Worm (Caenorhabditis elegans) whole organism, L3 larva: ENCODE measurements around the gene spp-26.

Experiments used
- elt-1 ChIP-seq: fragments of 150-350 bp; optimal IDR thresholded peaks from 2 replicates; lab custom pipeline; 2014; ENCODE audit warnings: missing biosample characterization, missing genetic modification characterization
- nhr-12 ChIP-seq: fragments of 150-350 bp; optimal IDR thresholded peaks from 2 replicates; lab custom pipeline; 2014; ENCODE audit warnings: missing biosample characterization, missing genetic modification characterization
- nhr-237 ChIP-seq: fragments of 150-350 bp; optimal IDR thresholded peaks from 2 replicates; lab custom pipeline; 2014; ENCODE audit warnings: missing biosample characterization, missing genetic modification characterization
- pqm-1 ChIP-seq: fragments of 150-350 bp; optimal IDR thresholded peaks from 2 replicates; lab custom pipeline; 2017; ENCODE audit warnings: missing biosample characterization, missing genetic modification characterization, inconsistent platforms
- sea-2 ChIP-seq: fragments of 150-350 bp; sonication (generic microtip); optimal IDR thresholded peaks from 4 replicates; lab custom pipeline; 2014; ENCODE audit warnings: missing biosample characterization, missing genetic modification reagents, missing genetic modification characterization
- unc-62 ChIP-seq: fragments of 150-350 bp; sonication (generic microtip); optimal IDR thresholded peaks from 4 replicates; lab custom pipeline; 2014; ENCODE audit warnings: missing biosample characterization, missing genetic modification reagents, missing genetic modification characterization

DNA sequence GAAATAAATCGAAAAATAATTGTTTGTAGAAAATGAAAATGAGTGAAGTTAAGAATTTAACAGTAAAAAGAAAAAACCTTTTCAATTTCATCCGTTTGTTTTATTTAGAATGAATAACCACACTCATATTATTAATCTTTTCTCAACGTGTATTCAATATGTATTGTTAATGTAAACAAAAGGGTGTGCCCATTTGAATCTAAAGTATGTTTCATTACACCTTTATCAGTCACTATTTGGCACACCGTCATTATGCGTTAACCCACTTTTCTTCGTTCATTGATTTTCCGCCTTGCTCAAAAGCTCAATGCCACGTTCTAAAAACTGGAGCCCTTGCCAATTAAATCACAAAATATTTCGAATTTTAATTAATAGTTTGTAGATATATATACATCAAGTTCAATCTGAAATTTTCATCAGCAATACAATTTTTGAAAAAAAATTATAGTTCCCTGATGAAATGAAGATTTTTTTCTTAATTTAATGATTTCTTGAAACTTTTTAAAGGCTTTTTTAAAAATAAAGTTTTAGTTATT, 6.9 kb upstream of the spp-26 start, which contains the start of gene K04A8.1:
- TF ChIP-seq unc-62 (no peak), pqm-1 (tag; lab: Kevin White, UChicago) (peak; percentile 49), nhr-237 (tag; lab: Kevin White, UChicago) (no peak), elt-1 (tag; lab: Kevin White, UChicago) (no peak), sea-2 (GFP tag; lab: Kevin White, UChicago) (no peak), nhr-12 (tag; lab: Kevin White, UChicago) (no peak)
